Worm (Caenorhabditis elegans) whole organism, young adult: Measurements from ENCODE around the gene tag-250.

Experiments
- ekl-4 ChIP-seq: fragments of 200-800 bp; sonication (Bioruptor generic); IDR thresholded peaks from 2 replicates; pipeline ENCODE4 v1.3.6; 2022; ENCODE audit warnings: missing genetic modification reagents, missing genetic modification characterization, missing compliant biosample characterization
- mcd-1 ChIP-seq: fragments of 200-800 bp; sonication (Bioruptor generic); IDR thresholded peaks from 2 replicates; pipeline ENCODE4 v1.3.6; 2022; ENCODE audit warnings: missing genetic modification reagents, missing genetic modification characterization, missing compliant biosample characterization
- snpc-4 ChIP-seq, 5 experiments: fragments of 150-350 bp in 1 of 5; sonication (generic microtip) in 4 of 5; optimal IDR thresholded peaks; 2 replicates each; lab custom pipeline; 2014 to 2018; ENCODE audit warnings: missing genetic modification characterization in 5 of 5, missing biosample characterization in 3 of 5, antibody characterized with exemption in 2 of 5, mild to moderate bottlenecking in 2 of 5, missing compliant biosample characterization in 2 of 5, missing genotype in 2 of 5, moderate library complexity in 2 of 5, missing genetic modification reagents in 1 of 5

ce11 chrIII:7896925-7897324, 27.8 kb downstream of the tag-250 start, which contains the start of gene ZK688.10:
- TF ChIP-seq mcd-1 (no peak), snpc-4 (GFP tag; optimal IDR thresholded peaks at IDR 0.05; lab: Kevin White, UChicago) (no peak), snpc-4 (tag; optimal IDR thresholded peaks at IDR 0.05; lab: Kevin White, UChicago) (no peak), ekl-4 (no peak)
